Fruit fly (Drosophila melanogaster): ENCODE data around the gene Pdss2.

The Pdss2 gene

DNA sequence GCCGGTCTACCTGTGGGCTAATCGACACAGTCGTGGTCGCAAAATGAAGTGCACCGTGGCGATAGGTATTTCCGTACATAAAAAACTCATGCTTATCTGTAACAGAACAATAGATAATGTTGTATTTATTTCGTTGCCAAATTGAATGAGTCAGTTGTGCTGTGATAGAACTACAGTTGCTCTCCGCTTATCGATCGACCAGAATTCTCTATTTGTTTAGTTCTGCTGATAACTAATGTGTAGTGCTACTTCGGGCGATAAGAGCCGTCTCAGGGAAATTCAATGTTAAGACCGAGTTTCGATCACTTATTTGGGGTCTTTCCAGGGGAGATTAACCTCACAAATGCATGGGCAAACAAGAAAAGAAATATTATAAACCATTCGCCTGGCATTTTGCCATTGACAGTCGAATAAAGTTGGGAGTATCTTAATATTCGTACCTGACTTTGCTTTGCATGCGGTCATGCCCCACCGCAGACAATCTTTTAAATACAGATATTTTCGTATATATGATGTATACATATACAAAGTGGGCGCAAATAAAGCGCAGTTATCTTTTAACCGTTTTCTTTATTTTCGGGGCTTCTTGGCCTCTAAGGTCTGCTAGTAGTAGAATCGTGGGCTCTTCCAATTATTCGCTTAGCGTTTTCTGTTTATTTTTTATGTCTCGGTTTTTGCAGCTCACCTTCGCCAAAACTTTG is 8.7 kb downstream of the Pdss2 start (continued):
- TF ChIP-seq CG3407 (GFP tag; optimal IDR thresholded peaks at IDR 0.05) (no peak), bigmax (GFP tag; optimal IDR thresholded peaks at IDR 0.05) (peak; percentile 67), ato (GFP tag; IDR thresholded peaks at IDR 0.05; ENCODE audit: partially characterized antibody) (no peak), HHEX (GFP tag; optimal IDR thresholded peaks at IDR 0.05) (peak; percentile 0), CG34224 (GFP tag; IDR thresholded peaks at IDR 0.05; ENCODE audit: partially characterized antibody) (peak; percentile 26; the same call in 1 of the 3 replicates), CG16813 (GFP tag; IDR thresholded peaks at IDR 0.05; ENCODE audit: partially characterized antibody) (no peak), fu2 (GFP tag; optimal IDR thresholded peaks at IDR 0.05) (no peak), CG12391 (tag; optimal IDR thresholded peaks at IDR 0.05) (no peak), CG18476 (GFP tag; optimal IDR thresholded peaks at IDR 0.05) (no peak), Taf1 (GFP tag; IDR thresholded peaks at IDR 0.05) (no peak), sima (GFP tag; optimal IDR thresholded peaks at IDR 0.05) (no peak), CG10543 (GFP tag; optimal IDR thresholded peaks at IDR 0.05) (peak; percentile 52), stc (GFP tag; IDR thresholded peaks at IDR 0.05) (peak; percentile 40; the same call in 1 of the 2 replicates), run (tag; optimal IDR thresholded peaks at IDR 0.05) (no peak), hkb (optimal IDR thresholded peaks at IDR 0.05) (no peak), hkb (GFP tag; IDR thresholded peaks at IDR 0.05) (0 out of 2 replicates have a peak, but pooled peaks have one; percentile 7), hbn (GFP tag; IDR thresholded peaks at IDR 0.05; ENCODE audit: partially characterized antibody) (no peak), CG7839 (tag; optimal IDR thresholded peaks at IDR 0.05) (no peak), Nf-YA (GFP tag; IDR thresholded peaks at IDR 0.05) (no peak), Dek (tag; optimal IDR thresholded peaks at IDR 0.05) (no peak), CG1832 (GFP tag; optimal IDR thresholded peaks at IDR 0.05) (no peak), gro (GFP tag; optimal IDR thresholded peaks at IDR 0.05) (peak; percentile 14), CG17912 (GFP tag; optimal IDR thresholded peaks at IDR 0.05) (peak; percentile 41), CG12155 (GFP tag; optimal IDR thresholded peaks at IDR 0.05) (no peak), CG10979 (tag; optimal IDR thresholded peaks at IDR 0.05) (no peak), Max (GFP tag; optimal IDR thresholded peaks at IDR 0.05) (no peak), sisA (GFP tag; IDR thresholded peaks at IDR 0.05) (no peak), az2 (GFP tag; optimal IDR thresholded peaks at IDR 0.05) (no peak), pros (GFP tag; optimal IDR thresholded peaks at IDR 0.05) (peak; percentile 63), exex (tag; optimal IDR thresholded peaks at IDR 0.05) (peak; percentile 92), CG12236 (GFP tag; optimal IDR thresholded peaks at IDR 0.05) (no peak), CG2129 (GFP tag; IDR thresholded peaks at IDR 0.05; ENCODE audit: partially characterized antibody) (no peak), B-H1 (GFP tag; IDR thresholded peaks at IDR 0.05) (no peak), CG13624 (GFP tag; optimal IDR thresholded peaks at IDR 0.05) (no peak), CG12769 (tag; optimal IDR thresholded peaks at IDR 0.05) (peak; percentile 11), Hmr (GFP tag; optimal IDR thresholded peaks at IDR 0.05) (peak; percentile 20), CG10267 (tag; optimal IDR thresholded peaks at IDR 0.05) (no peak), jumu (GFP tag; optimal IDR thresholded peaks at IDR 0.05) (no peak), hb (GFP tag; IDR thresholded peaks at IDR 0.05; ENCODE audit: partially characterized antibody) (no peak), fd3F (GFP tag; optimal IDR thresholded peaks at IDR 0.05) (no peak), dati (GFP tag; IDR thresholded peaks at IDR 0.05) (no peak), dpn (GFP tag; optimal IDR thresholded peaks at IDR 0.05) (no peak), CG14050 (GFP tag; IDR thresholded peaks at IDR 0.05) (no peak), eve (GFP tag; optimal IDR thresholded peaks at IDR 0.05) (no peak), CG31365 (tag; optimal IDR thresholded peaks at IDR 0.05) (no peak), Hand (GFP tag; optimal IDR thresholded peaks at IDR 0.05) (no peak), Lhr (GFP tag; optimal IDR thresholded peaks at IDR 0.05) (no peak), Hr78 (GFP tag; optimal IDR thresholded peaks at IDR 0.05) (peak in 1 of 2 experiments; percentile 11), Asciz (GFP tag; optimal IDR thresholded peaks at IDR 0.05) (peak; percentile 37)
